Fruit fly (Drosophila melanogaster) whole organism, embryonic: ENCODE results near the gene Ctr1B.

Experiments
- Abd-B ChIP-seq: fragments of 200-800 bp; sonication (Bioruptor generic); optimal IDR thresholded peaks from 2 replicates; lab custom pipeline; 2018; ENCODE audit warnings: missing biosample characterization, mild to moderate bottlenecking, missing genetic modification characterization, moderate library complexity
- Ada2b ChIP-seq: fragments of 200-800 bp; sonication (Bioruptor generic); IDR thresholded peaks from 2 replicates; pipeline ENCODE4 v1.3.6; 2022; ENCODE audit warnings: missing biosample characterization, missing genetic modification characterization
- C15 ChIP-seq: fragments of 200-800 bp; sonication (Bioruptor generic); IDR thresholded peaks from 3 replicates; pipeline ENCODE4 v1.3.6; 2022; ENCODE audit warnings: missing biosample characterization, missing genetic modification characterization
- CG10209 ChIP-seq: fragments of 200-800 bp; sonication (Bioruptor generic); optimal IDR thresholded peaks from 3 replicates; lab custom pipeline; 2017; ENCODE audit warnings: missing biosample characterization, mild to moderate bottlenecking, missing genetic modification characterization, missing genetic modification reagents
- CG10565 ChIP-seq: fragments of 200-800 bp; sonication (Bioruptor generic); optimal IDR thresholded peaks from 3 replicates; lab custom pipeline; 2016; ENCODE audit warnings: missing biosample characterization, mild to moderate bottlenecking, missing genetic modification characterization
- CG11093 ChIP-seq: fragments of 200-800 bp; sonication (Bioruptor generic); IDR thresholded peaks from 3 replicates; pipeline ENCODE4 v1.3.6; 2022; ENCODE audit warnings: missing biosample characterization, missing genetic modification characterization
- CG12391 ChIP-seq: fragments of 200-800 bp; sonication (Bioruptor generic); optimal IDR thresholded peaks from 3 replicates; lab custom pipeline; 2018; ENCODE audit warnings: missing biosample characterization, mild to moderate bottlenecking, missing genetic modification characterization, moderate library complexity
- CG12659 ChIP-seq: fragments of 200-800 bp; sonication (Bioruptor generic); optimal IDR thresholded peaks from 3 replicates; lab custom pipeline; 2017; ENCODE audit warnings: mild to moderate bottlenecking, missing biosample characterization, missing genetic modification reagents, missing genetic modification characterization
- CG15696 ChIP-seq: fragments of 200-800 bp; sonication (Bioruptor generic); optimal IDR thresholded peaks from 2 replicates; lab custom pipeline; 2019; ENCODE audit warnings: missing biosample characterization, mild to moderate bottlenecking, missing genetic modification characterization, moderate library complexity
- CG1603 ChIP-seq: fragments of 200-800 bp; sonication (Bioruptor generic); optimal IDR thresholded peaks from 2 replicates; lab custom pipeline; 2019; ENCODE audit warnings: missing biosample characterization, mild to moderate bottlenecking, missing genetic modification characterization, moderate library complexity
- CG17359 ChIP-seq: fragments of 200-800 bp; sonication (Bioruptor generic); optimal IDR thresholded peaks from 3 replicates; lab custom pipeline; 2018; ENCODE audit warnings: missing biosample characterization, mild to moderate bottlenecking, missing genetic modification characterization, moderate library complexity
- CG17385 ChIP-seq: fragments of 200-800 bp; sonication (Bioruptor generic); optimal IDR thresholded peaks from 3 replicates; lab custom pipeline; 2018; ENCODE audit warnings: missing biosample characterization, mild to moderate bottlenecking, missing genetic modification characterization
- CG17568 ChIP-seq: fragments of 200-800 bp; sonication (Bioruptor generic); optimal IDR thresholded peaks from 2 replicates; lab custom pipeline; 2018; ENCODE audit warnings: missing biosample characterization, mild to moderate bottlenecking, missing genetic modification characterization, moderate library complexity
- CG18619 ChIP-seq: fragments of 200-800 bp; sonication (Bioruptor generic); optimal IDR thresholded peaks from 3 replicates; lab custom pipeline; 2017; ENCODE audit warnings: missing biosample characterization, mild to moderate bottlenecking, missing genetic modification characterization
- CG18764 ChIP-seq: fragments of 200-800 bp; sonication (Bioruptor generic); optimal IDR thresholded peaks from 3 replicates; lab custom pipeline; 2016; ENCODE audit warnings: missing biosample characterization, missing genetic modification characterization
- CG2116 ChIP-seq: fragments of 200-800 bp; sonication (Bioruptor generic); optimal IDR thresholded peaks from 3 replicates; lab custom pipeline; 2018; ENCODE audit warnings: missing biosample characterization, mild to moderate bottlenecking, missing genetic modification characterization
- CG2678 ChIP-seq: fragments of 200-800 bp; sonication (Bioruptor generic); optimal IDR thresholded peaks from 3 replicates; lab custom pipeline; 2019; ENCODE audit warnings: missing biosample characterization, mild to moderate bottlenecking, missing genetic modification characterization, moderate library complexity
- CG31224 ChIP-seq: fragments of 200-800 bp; sonication (Bioruptor generic); IDR thresholded peaks from 2 replicates; pipeline ENCODE4 v1.3.6; 2022; ENCODE audit warnings: missing biosample characterization, missing genetic modification characterization
- CG4328 ChIP-seq: fragments of 200-800 bp; sonication (Bioruptor generic); optimal IDR thresholded peaks from 3 replicates; lab custom pipeline; 2017; ENCODE audit warnings: missing biosample characterization, missing genetic modification reagents, missing genetic modification characterization
- CG8281 ChIP-seq: fragments of 200-800 bp; sonication (Bioruptor generic); optimal IDR thresholded peaks from 2 replicates; lab custom pipeline; 2018; ENCODE audit warnings: missing biosample characterization, mild to moderate bottlenecking, missing genetic modification characterization, moderate library complexity
- Chrac-16 ChIP-seq: fragments of 200-800 bp; sonication (Bioruptor generic); optimal IDR thresholded peaks from 3 replicates; lab custom pipeline; 2016; ENCODE audit warnings: missing biosample characterization, missing genetic modification characterization
- Dad ChIP-seq: fragments of 200-800 bp; sonication (Bioruptor generic); optimal IDR thresholded peaks from 3 replicates; lab custom pipeline; 2016; ENCODE audit warnings: missing biosample characterization, missing genetic modification characterization
- Dip2 ChIP-seq: fragments of 200-800 bp; sonication (Bioruptor generic); IDR thresholded peaks from 2 replicates; pipeline ENCODE4 v1.3.6; 2022; ENCODE audit warnings: missing biosample characterization, missing genetic modification characterization
- Drgx ChIP-seq: fragments of 200-800 bp; sonication (Bioruptor generic); IDR thresholded peaks from 2 replicates; pipeline ENCODE4 v1.3.6; 2022; ENCODE audit warnings: missing biosample characterization, missing genetic modification characterization
- ERR ChIP-seq: fragments of 200-800 bp; sonication (Bioruptor generic); optimal IDR thresholded peaks from 2 replicates; lab custom pipeline; 2016; ENCODE audit warnings: missing biosample characterization, missing genetic modification characterization
- Hsf ChIP-seq: fragments of 200-800 bp; sonication (Bioruptor generic); optimal IDR thresholded peaks from 3 replicates; lab custom pipeline; 2016; ENCODE audit warnings: missing biosample characterization, missing genetic modification characterization
- Meics ChIP-seq: fragments of 200-800 bp; sonication (Bioruptor generic); optimal IDR thresholded peaks from 2 replicates; lab custom pipeline; 2017; ENCODE audit warnings: missing biosample characterization, mild to moderate bottlenecking, missing genetic modification characterization
- Opbp ChIP-seq: fragments of 200-800 bp; sonication (Bioruptor generic); IDR thresholded peaks from 3 replicates; pipeline ENCODE4 v1.3.6; 2022; ENCODE audit warnings: missing biosample characterization, missing genetic modification characterization; ENCODE audit not compliant: partially characterized antibody
- Ravus ChIP-seq: fragments of 200-800 bp; sonication (Bioruptor generic); IDR thresholded peaks from 2 replicates; pipeline ENCODE4 v1.3.6; 2022; ENCODE audit warnings: missing biosample characterization, missing genetic modification characterization
- Scr ChIP-seq: fragments of 200-800 bp; sonication (Bioruptor generic); IDR thresholded peaks from 2 replicates; pipeline ENCODE4 v1.3.6; 2022; ENCODE audit warnings: missing biosample characterization, missing genetic modification characterization; ENCODE audit not compliant: partially characterized antibody
- Trl ChIP-seq, 3 experiments: fragments of >200 bp in 2 of 3; fragments of 200-800 bp in 1 of 3; sonication (Bioruptor generic) in 1 of 3; optimal IDR thresholded peaks; 2 replicates in 1 of 3; 3 replicates in 2 of 3; lab custom pipeline; 2016 to 2017; ENCODE audit warnings: missing biosample characterization in 1 of 3, missing genetic modification characterization in 1 of 3
- al ChIP-seq: fragments of 200-800 bp; sonication (Bioruptor generic); IDR thresholded peaks from 2 replicates; pipeline ENCODE4 v1.3.6; 2022; ENCODE audit warnings: missing biosample characterization, missing genetic modification characterization
- ara ChIP-seq: fragments of 200-800 bp; sonication (Bioruptor generic); IDR thresholded peaks from 2 replicates; pipeline ENCODE4 v1.3.6; 2022; ENCODE audit warnings: missing biosample characterization, missing genetic modification characterization
- ase ChIP-seq: fragments of 200-800 bp; sonication (Bioruptor generic); IDR thresholded peaks from 3 replicates; pipeline ENCODE4 v1.3.6; 2022; ENCODE audit warnings: missing biosample characterization, missing genetic modification characterization
- cas ChIP-seq: fragments of 200-800 bp; sonication (Bioruptor generic); IDR thresholded peaks from 2 replicates; pipeline ENCODE4 v1.3.6; 2022; ENCODE audit warnings: missing biosample characterization, missing genetic modification characterization
- chif ChIP-seq, 2 experiments: fragments of 200-800 bp; sonication (Bioruptor generic); optimal IDR thresholded peaks; 3 replicates each; lab custom pipeline; 2016; ENCODE audit warnings: missing biosample characterization in 2 of 2, missing genetic modification characterization in 2 of 2
- crol ChIP-seq: fragments of 200-800 bp; sonication (Bioruptor generic); IDR thresholded peaks from 2 replicates; pipeline ENCODE4 v1.3.6; 2022; ENCODE audit warnings: missing biosample characterization, missing genetic modification characterization
- crp ChIP-seq, 2 experiments: fragments of 200-800 bp; sonication (Bioruptor generic); optimal IDR thresholded peaks; 2 replicates in 1 of 2; 3 replicates in 1 of 2; lab custom pipeline; 2017; ENCODE audit warnings: missing biosample characterization in 2 of 2, missing genetic modification characterization in 2 of 2, mild to moderate bottlenecking in 1 of 2, moderate library complexity in 1 of 2
- dm ChIP-seq: fragments of 200-800 bp; sonication (Bioruptor generic); optimal IDR thresholded peaks from 3 replicates; lab custom pipeline; 2016; ENCODE audit warnings: missing biosample characterization, missing genetic modification characterization
- exex ChIP-seq: fragments of 200-800 bp; sonication (Bioruptor generic); optimal IDR thresholded peaks from 4 replicates; lab custom pipeline; 2018; ENCODE audit warnings: missing biosample characterization, mild to moderate bottlenecking, missing genetic modification characterization, moderate library complexity
- fd64A ChIP-seq: fragments of 200-800 bp; sonication (Bioruptor generic); optimal IDR thresholded peaks from 3 replicates; lab custom pipeline; 2018; ENCODE audit warnings: missing biosample characterization, mild to moderate bottlenecking, missing genetic modification characterization
- fru ChIP-seq: fragments of >200 bp; optimal IDR thresholded peaks from 2 replicates; lab custom pipeline; 2017
- inv ChIP-seq: fragments of 200-800 bp; sonication (Bioruptor generic); IDR thresholded peaks from 2 replicates; pipeline ENCODE4 v1.3.6; 2022; ENCODE audit warnings: missing biosample characterization, missing genetic modification characterization; ENCODE audit not compliant: partially characterized antibody
- lbe ChIP-seq: fragments of 200-800 bp; sonication (Bioruptor generic); optimal IDR thresholded peaks from 2 replicates; lab custom pipeline; 2016; ENCODE audit warnings: missing biosample characterization, mild to moderate bottlenecking, missing genetic modification characterization
- lola ChIP-seq, 3 experiments: fragments of >200 bp in 2 of 3; fragments of 200-800 bp in 1 of 3; sonication (Bioruptor generic) in 1 of 3; optimal IDR thresholded peaks; 2 replicates each; lab custom pipeline; 2017 to 2019; ENCODE audit warnings: missing biosample characterization in 3 of 3, missing genetic modification characterization in 3 of 3, mild to moderate bottlenecking in 1 of 3, moderate library complexity in 1 of 3
- pita ChIP-seq: fragments of 200-800 bp; sonication (Bioruptor generic); optimal IDR thresholded peaks from 2 replicates; lab custom pipeline; 2017; ENCODE audit warnings: missing biosample characterization, mild to moderate bottlenecking, missing genetic modification characterization
- stc ChIP-seq: fragments of 200-800 bp; sonication (Bioruptor generic); IDR thresholded peaks from 2 replicates; pipeline ENCODE4 v1.3.6; 2022; ENCODE audit warnings: missing biosample characterization, missing genetic modification characterization
- stwl ChIP-seq: fragments of 200-800 bp; sonication (Bioruptor generic); optimal IDR thresholded peaks from 3 replicates; lab custom pipeline; 2018; ENCODE audit warnings: missing biosample characterization, mild to moderate bottlenecking, missing genetic modification characterization, moderate library complexity
- wor ChIP-seq: fragments of 200-800 bp; sonication (Bioruptor generic); IDR thresholded peaks from 2 replicates; pipeline ENCODE4 v1.3.6; 2022; ENCODE audit warnings: missing biosample characterization, missing genetic modification characterization

The Ctr1B gene

DNA sequence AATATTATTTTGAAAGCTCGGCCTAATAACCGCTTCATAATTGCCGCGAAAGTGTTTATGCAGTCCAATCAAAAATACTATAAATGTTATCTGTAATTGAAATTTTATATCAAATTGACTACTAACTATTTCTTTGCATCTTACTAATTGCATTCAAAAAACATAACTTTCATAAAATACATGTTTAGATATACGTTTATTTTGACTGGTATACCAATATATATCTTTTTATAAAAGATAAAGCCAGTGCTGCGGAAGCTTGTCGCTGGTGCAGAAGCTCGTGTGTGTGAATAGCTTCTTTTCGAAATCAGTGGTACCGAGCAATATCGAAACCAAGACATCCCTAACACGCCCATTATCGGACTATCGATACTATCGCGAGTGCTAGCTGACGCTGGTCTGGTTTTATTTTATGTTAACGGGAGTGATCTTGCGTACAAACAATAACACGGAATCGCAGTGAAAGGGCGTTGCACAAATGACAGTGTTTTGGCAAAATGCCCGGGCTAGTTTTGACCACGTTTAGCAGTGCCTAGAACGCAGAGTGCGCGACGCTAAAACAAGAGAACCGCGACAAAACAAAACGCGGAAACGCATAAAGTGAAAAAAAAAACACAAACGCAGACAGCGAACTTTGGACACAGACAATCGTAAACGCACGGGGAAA lies 32.2 kb downstream of the Ctr1B start, which contains the start of gene Atg13 (continued):
- no peak for TF ChIP-seq CG31224 (GFP tag; lab: Robert Waterston, UW)
- no peak for TF ChIP-seq Chrac-16
- TF ChIP-seq CG8281 (tag; lab: Kevin White, UChicago): no peak
- TF ChIP-seq chif (GFP tag; optimal IDR thresholded peaks at IDR 0.05; lab: Kevin White, UChicago): peak in 1 of 2 experiments; percentile 38
- no peak for TF ChIP-seq wor (GFP tag; lab: Robert Waterston, UW)
- TF ChIP-seq CG4328: no peak
- peak; percentile 75; the same call in 1 of the 2 replicates for TF ChIP-seq Drgx
- TF ChIP-seq stc (GFP tag; lab: Robert Waterston, UW): no peak
- no peak for TF ChIP-seq CG17359
- no peak for TF ChIP-seq CG10565 (GFP tag; lab: Kevin White, UChicago)
- TF ChIP-seq CG1603 (tag; lab: Kevin White, UChicago): peak; percentile 16
- TF ChIP-seq dm: no peak
- TF ChIP-seq CG11093 (GFP tag; lab: Robert Waterston, UW): no peak
- TF ChIP-seq CG17385: no peak
- TF ChIP-seq Hsf (GFP tag; lab: Kevin White, UChicago): peak; percentile 31
- TF ChIP-seq Meics: no peak
- no peak for TF ChIP-seq crol
- no peak for TF ChIP-seq ara (GFP tag; lab: Robert Waterston, UW)
- no peak for TF ChIP-seq fru (lab: Kevin White, UChicago)
- no peak for TF ChIP-seq Ada2b (GFP tag; lab: Robert Waterston, UW)
- no peak for TF ChIP-seq CG18619 (GFP tag; lab: Kevin White, UChicago)
- no peak for TF ChIP-seq al (GFP tag; lab: Robert Waterston, UW)
- no peak for TF ChIP-seq Ravus (GFP tag; lab: Robert Waterston, UW)
- TF ChIP-seq stwl: peak; percentile 25
- peak; percentile 52 for TF ChIP-seq CG12391 (tag; lab: Kevin White, UChicago)
- TF ChIP-seq inv (GFP tag; lab: Robert Waterston, UW): peak; percentile 70
- no peak for TF ChIP-seq Dip2 (GFP tag; lab: Robert Waterston, UW)
- no peak for TF ChIP-seq ase (GFP tag; lab: Robert Waterston, UW)
- no peak for TF ChIP-seq exex
- no peak for TF ChIP-seq lbe (GFP tag; lab: Kevin White, UChicago)
- no peak for TF ChIP-seq ERR (GFP tag; lab: Kevin White, UChicago)
- TF ChIP-seq pita (GFP tag; lab: Kevin White, UChicago): no peak
- no peak for TF ChIP-seq cas
- peak; percentile 8 for TF ChIP-seq CG10209
- TF ChIP-seq Trl (optimal IDR thresholded peaks at IDR 0.05; lab: Kevin White, UChicago): no peak
- no peak for TF ChIP-seq Trl (GFP tag; optimal IDR thresholded peaks at IDR 0.05; lab: Kevin White, UChicago)
- TF ChIP-seq CG2678 (tag; lab: Kevin White, UChicago): no peak
- peak; percentile 77 for TF ChIP-seq Scr (GFP tag; lab: Robert Waterston, UW)
- TF ChIP-seq crp (GFP tag; optimal IDR thresholded peaks at IDR 0.05; lab: Kevin White, UChicago): peak in 1 of 2 experiments; percentile 26
- no peak for TF ChIP-seq fd64A
- peak; percentile 29 for TF ChIP-seq CG15696
- TF ChIP-seq CG17568 (GFP tag; lab: Kevin White, UChicago): no peak
- no peak for TF ChIP-seq Dad (GFP tag; lab: Kevin White, UChicago)
- peak; percentile 96 for TF ChIP-seq CG2116 (GFP tag; lab: Kevin White, UChicago)
- TF ChIP-seq CG18764 (GFP tag; lab: Kevin White, UChicago): no peak
- TF ChIP-seq CG12659 (GFP tag; lab: Kevin White, UChicago): peak; percentile 58
- peak; percentile 54 for TF ChIP-seq Abd-B (GFP tag; lab: Kevin White, UChicago)
- TF ChIP-seq Opbp: peak; percentile 85
- TF ChIP-seq C15: no peak
- peak in 1 of 3 experiments; percentile 34 for TF ChIP-seq lola (GFP tag; optimal IDR thresholded peaks at IDR 0.05; lab: Kevin White, UChicago)
